Fruit fly (Drosophila melanogaster) whole organism, adult: ENCODE data around the gene ND-15.

Source experiments
- CG14711 ChIP-seq: fragments of 200-800 bp; sonication (Bioruptor generic); optimal IDR thresholded peaks from 2 replicates; lab custom pipeline; 2018; ENCODE audit warnings: missing biosample characterization, mild to moderate bottlenecking, missing genetic modification characterization, moderate library complexity
- Clk ChIP-seq: fragments of 200-800 bp; sonication (Bioruptor generic); optimal IDR thresholded peaks from 2 replicates; lab custom pipeline; 2017; ENCODE audit warnings: missing biosample characterization, missing genetic modification characterization
- Mnt ChIP-seq: fragments of 200-800 bp; sonication (Bioruptor generic); optimal IDR thresholded peaks from 2 replicates; lab custom pipeline; 2016; ENCODE audit warnings: missing biosample characterization, mild to moderate bottlenecking, missing genetic modification characterization
- cnc ChIP-seq, 2 experiments: fragments of >200 bp; optimal IDR thresholded peaks; 2 replicates each; lab custom pipeline; 2017
- kay ChIP-seq: fragments of 200-800 bp; sonication (Bioruptor generic); peaks from one replicate; lab custom pipeline; 2016; ENCODE audit warnings: missing biosample characterization, missing genetic modification characterization, borderline replicate concordance
- ovo ChIP-seq: fragments of 200-800 bp; sonication (Bioruptor generic); optimal IDR thresholded peaks from 2 replicates; lab custom pipeline; 2016; ENCODE audit warnings: missing biosample characterization, missing genetic modification characterization
- tj ChIP-seq: fragments of 200-800 bp; sonication (Bioruptor generic); optimal IDR thresholded peaks from 3 replicates; lab custom pipeline; 2017; ENCODE audit warnings: missing biosample characterization, mild to moderate bottlenecking, missing genetic modification characterization, moderate library complexity

- no peak for TF ChIP-seq kay (GFP tag; lab: Kevin White, UChicago)
- TF ChIP-seq tj (GFP tag; lab: Kevin White, UChicago) = no peak
- no peak for TF ChIP-seq cnc (optimal IDR thresholded peaks at IDR 0.05; lab: Kevin White, UChicago)
- TF ChIP-seq Mnt (GFP tag; lab: Kevin White, UChicago) = no peak
- TF ChIP-seq CG14711 = no peak
- no peak for TF ChIP-seq Clk
- no peak for TF ChIP-seq ovo
These were observed 29.4 kb upstream of the ND-15 start for dm6 chr2L:85099-85498.
